In the genomic region with DNA sequence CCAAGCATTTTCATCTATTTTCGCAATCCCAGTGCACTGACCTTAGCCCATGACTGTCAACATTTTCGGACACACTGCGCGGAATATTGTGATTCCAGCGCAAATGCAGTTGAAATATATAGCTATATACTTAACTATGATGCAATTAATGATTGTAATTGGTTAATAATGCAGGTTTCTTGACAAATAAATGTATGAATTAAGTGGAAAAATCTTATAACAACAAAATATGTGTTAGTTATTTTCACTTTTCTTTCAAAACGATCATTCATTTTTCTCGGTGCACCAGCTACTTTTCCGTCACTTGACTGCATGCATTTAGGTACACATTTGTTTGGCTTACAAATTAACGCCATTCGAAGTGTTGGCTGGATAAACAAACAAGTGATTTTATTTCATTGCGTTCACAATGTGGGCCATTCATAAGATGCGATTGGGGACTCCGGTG, we compare ENCODE assay signal across 2 fruit fly cellular contexts.
A peak's percentile ranks its signal among the peaks of the same experiment; 100 is the strongest.
TF ChIP-seq lines count a peak whose summit lies in the region.

No protein-coding gene starts in this region.

TF ChIP-seq in whole organism, embryonic, 481 proteins besides CTCF, POLR2A, EP300 and RAD21 (continued from another document and continues in another):
- TF ChIP-seq prd (optimal IDR thresholded peaks at IDR 0.05; lab: Kevin White, UChicago) (no peak), prd (GFP tag; IDR thresholded peaks at IDR 0.05; lab: Robert Waterston, UW) (peak; percentile 67; the same call in 2 of the 3 replicates), wek (GFP tag; optimal IDR thresholded peaks at IDR 0.05; lab: Kevin White, UChicago) (peak; percentile 34), nerfin-1 (tag; optimal IDR thresholded peaks at IDR 0.05; lab: Kevin White, UChicago) (peak; percentile 43), CG11504 (tag; optimal IDR thresholded peaks at IDR 0.05; lab: Kevin White, UChicago) (peak; percentile 53), Abd-B (GFP tag; optimal IDR thresholded peaks at IDR 0.05; lab: Kevin White, UChicago) (peak; percentile 10), zen (tag; optimal IDR thresholded peaks at IDR 0.05; lab: Kevin White, UChicago) (peak; percentile 62), tll (GFP tag; optimal IDR thresholded peaks at IDR 0.05; lab: Kevin White, UChicago) (peak in 1 of 2 experiments; percentile 39), Eip74EF (GFP tag; optimal IDR thresholded peaks at IDR 0.05; lab: Kevin White, UChicago) (peak in 1 of 2 experiments; percentile 9), row (GFP tag; IDR thresholded peaks at IDR 0.05; lab: Robert Waterston, UW) (peak; percentile 62), Dek (tag; optimal IDR thresholded peaks at IDR 0.05; lab: Kevin White, UChicago) (peak; percentile 15), CG1024 (GFP tag; IDR thresholded peaks at IDR 0.05; lab: Robert Waterston, UW) (peak; percentile 35; the same call in 1 of the 2 replicates), repo (GFP tag; optimal IDR thresholded peaks at IDR 0.05; lab: Kevin White, UChicago) (peak; percentile 27), trh (GFP tag; optimal IDR thresholded peaks at IDR 0.05; lab: Kevin White, UChicago) (peak; percentile 37), gro (GFP tag; optimal IDR thresholded peaks at IDR 0.05; lab: Kevin White, UChicago) (no peak), Dref (GFP tag; IDR thresholded peaks at IDR 0.05; lab: Robert Waterston, UW) (no peak), gce (GFP tag; IDR thresholded peaks at IDR 0.05; lab: Robert Waterston, UW) (no peak), tup (GFP tag; optimal IDR thresholded peaks at IDR 0.05; lab: Kevin White, UChicago) (no peak), CG7357 (GFP tag; IDR thresholded peaks at IDR 0.05; lab: Robert Waterston, UW) (0 out of 3 replicates have a peak, but pooled peaks have one; percentile 38), CG13775 (GFP tag; optimal IDR thresholded peaks at IDR 0.05; lab: Kevin White, UChicago) (peak; percentile 47), Med (GFP tag; lab: Kevin White, UChicago) (peak; percentile 83), pzg (GFP tag; optimal IDR thresholded peaks at IDR 0.05; lab: Kevin White, UChicago) (no peak), MBD-R2 (GFP tag; IDR thresholded peaks at IDR 0.05; lab: Robert Waterston, UW) (no peak), CG16815 (GFP tag; optimal IDR thresholded peaks at IDR 0.05; lab: Kevin White, UChicago) (peak; percentile 15), CG2678 (tag; optimal IDR thresholded peaks at IDR 0.05; lab: Kevin White, UChicago) (peak; percentile 49), Lhr (GFP tag; optimal IDR thresholded peaks at IDR 0.05; lab: Kevin White, UChicago) (peak; percentile 24), CG31441 (GFP tag; IDR thresholded peaks at IDR 0.05; lab: Robert Waterston, UW) (peak; percentile 75), CG7556 (GFP tag; optimal IDR thresholded peaks at IDR 0.05; lab: Kevin White, UChicago) (peak; percentile 37), zf30C (GFP tag; optimal IDR thresholded peaks at IDR 0.05; lab: Kevin White, UChicago) (peak; percentile 71), CG1602 (GFP tag; optimal IDR thresholded peaks at IDR 0.05; lab: Kevin White, UChicago) (peak; percentile 48), HLHmδ (GFP tag; optimal IDR thresholded peaks at IDR 0.05; lab: Kevin White, UChicago) (peak; percentile 66), CG4707 (GFP tag; optimal IDR thresholded peaks at IDR 0.05; lab: Kevin White, UChicago) (peak; percentile 43), pan (optimal IDR thresholded peaks at IDR 0.05; lab: Kevin White, UChicago) (no peak), pan (GFP tag; optimal IDR thresholded peaks at IDR 0.05 in 1 of 2, IDR thresholded peaks at IDR 0.05 in 1 of 2) (peak in 1 of 2 experiments; percentile 46), CG17359 (tag; optimal IDR thresholded peaks at IDR 0.05; lab: Kevin White, UChicago) (peak; percentile 55), Asciz (GFP tag; optimal IDR thresholded peaks at IDR 0.05; lab: Kevin White, UChicago) (peak; percentile 54), salm (tag; optimal IDR thresholded peaks at IDR 0.05; lab: Kevin White, UChicago) (peak; percentile 7), CG42726 (GFP tag; IDR thresholded peaks at IDR 0.05; lab: Robert Waterston, UW; ENCODE audit: partially characterized antibody) (no peak), pho (GFP tag; optimal IDR thresholded peaks at IDR 0.05; lab: Kevin White, UChicago) (no peak), klu (GFP tag; IDR thresholded peaks at IDR 0.05; lab: Robert Waterston, UW) (no peak), CG15601 (tag; optimal IDR thresholded peaks at IDR 0.05; lab: Kevin White, UChicago) (peak; percentile 2), CG18476 (GFP tag; optimal IDR thresholded peaks at IDR 0.05; lab: Kevin White, UChicago) (peak; percentile 18), CG11085 (GFP tag; IDR thresholded peaks at IDR 0.05; lab: Robert Waterston, UW) (no peak), kah (GFP tag; optimal IDR thresholded peaks at IDR 0.05; lab: Kevin White, UChicago) (peak; percentile 66), CG5180 (GFP tag; optimal IDR thresholded peaks at IDR 0.05; lab: Kevin White, UChicago) (peak; percentile 18), CrebB (tag; optimal IDR thresholded peaks at IDR 0.05; lab: Kevin White, UChicago) (no peak), CG17829 (tag; optimal IDR thresholded peaks at IDR 0.05; lab: Kevin White, UChicago) (peak; percentile 61), Side (GFP tag; optimal IDR thresholded peaks at IDR 0.05; lab: Kevin White, UChicago) (peak; percentile 17), CG1792 (GFP tag; optimal IDR thresholded peaks at IDR 0.05; lab: Kevin White, UChicago) (no peak), CG12744 (GFP tag; optimal IDR thresholded peaks at IDR 0.05; lab: Kevin White, UChicago) (peak; percentile 30), CG8089 (GFP tag; optimal IDR thresholded peaks at IDR 0.05; lab: Kevin White, UChicago) (peak; percentile 14), Drgx (GFP tag; IDR thresholded peaks at IDR 0.05; lab: Robert Waterston, UW) (0 out of 2 replicates have a peak, but pooled peaks have one; percentile 35), Optix (GFP tag; IDR thresholded peaks at IDR 0.05; lab: Robert Waterston, UW) (no peak), CG15011 (GFP tag; optimal IDR thresholded peaks at IDR 0.05; lab: Kevin White, UChicago) (peak; percentile 32), Hmr (GFP tag; optimal IDR thresholded peaks at IDR 0.05; lab: Kevin White, UChicago) (peak; percentile 33), CG33213 (GFP tag; optimal IDR thresholded peaks at IDR 0.05; lab: Kevin White, UChicago) (no peak), stc (GFP tag; IDR thresholded peaks at IDR 0.05; lab: Robert Waterston, UW) (no peak; the same call in 1 of the 2 replicates), CG32767 (GFP tag; IDR thresholded peaks at IDR 0.05; lab: Robert Waterston, UW) (peak; percentile 48; the same call in 1 of the 2 replicates), CG12155 (GFP tag; optimal IDR thresholded peaks at IDR 0.05; lab: Kevin White, UChicago) (no peak), btn (GFP tag; optimal IDR thresholded peaks at IDR 0.05; lab: Kevin White, UChicago) (no peak), CG4404 (GFP tag; IDR thresholded peaks at IDR 0.05; lab: Robert Waterston, UW) (peak; percentile 25; the same call in 1 of the 2 replicates), dm (GFP tag; optimal IDR thresholded peaks at IDR 0.05; lab: Kevin White, UChicago) (peak; percentile 30)

TF ChIP-seq in whole organism, prepupa, 60 proteins besides CTCF, POLR2A, EP300 and RAD21 (continued from another document):
- peak; percentile 76 for TF ChIP-seq CG15336 (GFP tag; IDR thresholded peaks at IDR 0.05; lab: Robert Waterston, UW)
- TF ChIP-seq salr (GFP tag; optimal IDR thresholded peaks at IDR 0.05; lab: Kevin White, UChicago) = peak in 1 of 2 experiments; percentile 65
- no peak for TF ChIP-seq CG11762 (GFP tag; optimal IDR thresholded peaks at IDR 0.05; lab: Kevin White, UChicago; ENCODE audit: insufficient read depth)
- no peak for TF ChIP-seq CG16779 (tag; optimal IDR thresholded peaks at IDR 0.05; lab: Kevin White, UChicago)
- TF ChIP-seq CG32006 (GFP tag; optimal IDR thresholded peaks at IDR 0.05; lab: Kevin White, UChicago) = peak; percentile 79
- TF ChIP-seq Blimp-1 (GFP tag; optimal IDR thresholded peaks at IDR 0.05; lab: Kevin White, UChicago) = no peak
- peak; percentile 32 for TF ChIP-seq CG3032 (tag; optimal IDR thresholded peaks at IDR 0.05; lab: Kevin White, UChicago)
- TF ChIP-seq CG8319 (GFP tag; optimal IDR thresholded peaks at IDR 0.05; lab: Kevin White, UChicago) = no peak
- TF ChIP-seq Met (GFP tag; optimal IDR thresholded peaks at IDR 0.05; lab: Kevin White, UChicago) = peak; percentile 58
- TF ChIP-seq CG1621 (tag; optimal IDR thresholded peaks at IDR 0.05; lab: Kevin White, UChicago) = no peak
- peak; percentile 47 for TF ChIP-seq CG10669 (GFP tag; optimal IDR thresholded peaks at IDR 0.05; lab: Kevin White, UChicago)
- peak; percentile 38 for TF ChIP-seq Ets96B (tag; optimal IDR thresholded peaks at IDR 0.05; lab: Kevin White, UChicago)
- TF ChIP-seq Sox14 (GFP tag; optimal IDR thresholded peaks at IDR 0.05; lab: Kevin White, UChicago) = peak; percentile 60
- TF ChIP-seq Lpt (GFP tag; optimal IDR thresholded peaks at IDR 0.05; lab: Kevin White, UChicago) = no peak
- peak; percentile 64 for TF ChIP-seq lz (GFP tag; optimal IDR thresholded peaks at IDR 0.05; lab: Kevin White, UChicago)
- peak; percentile 61; the same call in 2 of the 3 replicates for TF ChIP-seq CG6163 (GFP tag; IDR thresholded peaks at IDR 0.05; lab: Robert Waterston, UW)
- no peak for TF ChIP-seq CG7368 (GFP tag; optimal IDR thresholded peaks at IDR 0.05; lab: Kevin White, UChicago)
- TF ChIP-seq cyc (GFP tag; optimal IDR thresholded peaks at IDR 0.05; lab: Kevin White, UChicago) = peak; percentile 36
- peak; percentile 40 for TF ChIP-seq CG4318 (GFP tag; optimal IDR thresholded peaks at IDR 0.05; lab: Kevin White, UChicago)
- no peak for TF ChIP-seq CG11294 (GFP tag; IDR thresholded peaks at IDR 0.05; lab: Robert Waterston, UW)
- TF ChIP-seq vri (GFP tag; optimal IDR thresholded peaks at IDR 0.05; lab: Kevin White, UChicago) = no peak
- no peak for TF ChIP-seq Eip93F (GFP tag; optimal IDR thresholded peaks at IDR 0.05; lab: Kevin White, UChicago)
- TF ChIP-seq Eip78C (GFP tag; lab: Kevin White, UChicago) = peak; percentile 77
- no peak for TF ChIP-seq CG6854 (GFP tag; optimal IDR thresholded peaks at IDR 0.05; lab: Kevin White, UChicago)
- no peak for TF ChIP-seq ss (GFP tag; optimal IDR thresholded peaks at IDR 0.05; lab: Kevin White, UChicago)
- TF ChIP-seq CG6792 (GFP tag; optimal IDR thresholded peaks at IDR 0.05; lab: Kevin White, UChicago) = peak; percentile 35
- TF ChIP-seq Ets21C (GFP tag; optimal IDR thresholded peaks at IDR 0.05; lab: Kevin White, UChicago) = peak; percentile 33
- peak; percentile 65; the same call in 2 of the 3 replicates for TF ChIP-seq CG8119 (GFP tag; IDR thresholded peaks at IDR 0.05; lab: Robert Waterston, UW)
- peak; percentile 73 for TF ChIP-seq fkh (GFP tag; optimal IDR thresholded peaks at IDR 0.05; lab: Kevin White, UChicago)
- no peak for TF ChIP-seq Smox (GFP tag; optimal IDR thresholded peaks at IDR 0.05; lab: Kevin White, UChicago)
- no peak for TF ChIP-seq spab (GFP tag; optimal IDR thresholded peaks at IDR 0.05; lab: Kevin White, UChicago)
- TF ChIP-seq Gug (GFP tag; IDR thresholded peaks at IDR 0.05; lab: Robert Waterston, UW) = no peak
- peak; percentile 57 for TF ChIP-seq Hr39 (GFP tag; optimal IDR thresholded peaks at IDR 0.05; lab: Kevin White, UChicago)
- peak; percentile 33 for TF ChIP-seq CG6276 (GFP tag; optimal IDR thresholded peaks at IDR 0.05; lab: Kevin White, UChicago)
- TF ChIP-seq CG31627 (GFP tag; optimal IDR thresholded peaks at IDR 0.05; lab: Kevin White, UChicago) = peak; percentile 55
- peak; percentile 42 for TF ChIP-seq topi (GFP tag; optimal IDR thresholded peaks at IDR 0.05; lab: Kevin White, UChicago)
- peak; percentile 48 for TF ChIP-seq CG3919 (GFP tag; optimal IDR thresholded peaks at IDR 0.05; lab: Kevin White, UChicago)
